Worm (Caenorhabditis elegans): ENCODE measurements around the gene cogc-2.

cogc-2 gene

DNA sequence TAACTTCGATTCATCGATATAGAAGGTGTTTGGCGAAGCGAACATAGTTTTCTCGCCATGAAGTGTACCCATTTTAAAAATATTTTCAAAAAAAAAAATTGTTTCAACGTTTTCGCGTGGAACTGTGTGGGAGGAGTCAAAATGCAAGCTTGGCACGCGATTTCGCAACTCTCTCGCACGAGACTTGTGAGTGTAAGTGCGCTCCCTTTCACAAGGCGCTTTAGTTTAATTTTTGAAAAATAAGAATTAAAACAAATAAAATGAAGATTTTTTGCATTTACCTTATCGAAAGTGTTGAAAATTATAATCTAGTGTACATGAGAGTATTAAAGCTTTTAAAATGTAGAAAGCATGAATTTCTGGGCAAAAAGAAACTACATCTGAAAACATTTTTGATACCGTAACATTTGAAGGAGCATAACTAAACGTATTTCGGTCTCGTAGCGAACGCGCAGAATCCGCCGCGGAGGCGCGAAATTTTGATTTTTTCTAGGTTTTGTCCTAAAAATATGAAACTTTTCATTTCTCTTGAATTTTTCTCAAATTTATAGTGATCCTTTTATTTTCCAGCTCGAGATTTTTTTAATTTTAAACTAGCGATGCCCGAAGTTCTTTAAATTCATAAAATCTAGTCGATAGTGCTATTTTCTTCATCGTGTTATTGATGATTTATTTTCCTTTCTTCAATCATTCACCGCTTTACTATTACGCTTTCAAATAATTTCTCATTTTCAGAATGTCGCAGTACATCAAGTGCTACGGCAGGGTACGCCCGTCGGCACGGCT lies at the start of gene cogc-2, which contains the start of gene klp-18:
Gene cogc-2, minus strand, starts transcription at position 105 of the 786 bp plus-strand sequence.
Gene klp-18, plus strand, starts transcription at position 736 of the 786 bp plus-strand sequence.
- peak; percentile 48; the same call in 1 of the 2 replicates for TF ChIP-seq ceh-20 (GFP tag; IDR thresholded peaks at IDR 0.05)
- no peak for TF ChIP-seq nhr-237 (tag; optimal IDR thresholded peaks at IDR 0.05)
- TF ChIP-seq hmg-1.1 (GFP tag; IDR thresholded peaks at IDR 0.05) = peak; percentile 74
- TF ChIP-seq mxl-3 (GFP tag; optimal IDR thresholded peaks at IDR 0.05) = peak; percentile 30
- TF ChIP-seq nhr-48 (tag; optimal IDR thresholded peaks at IDR 0.05) = peak; percentile 39
- peak; percentile 94 for TF ChIP-seq lin-38 (GFP tag; IDR thresholded peaks at IDR 0.05)
- 0 out of 2 replicates have a peak, but pooled peaks have one; percentile 8 for TF ChIP-seq arid-1 (GFP tag; conservative IDR thresholded peaks at IDR 0.05)
- TF ChIP-seq T20F7.1 (GFP tag; optimal IDR thresholded peaks at IDR 0.05) = peak; percentile 72
- no peak for TF ChIP-seq ZK337.2 (GFP tag; IDR thresholded peaks at IDR 0.05)
- TF ChIP-seq fkh-10 (GFP tag; optimal IDR thresholded peaks at IDR 0.05) = peak; percentile 37
- no peak for TF ChIP-seq daf-16 (GFP tag; optimal IDR thresholded peaks at IDR 0.05)
- peak; percentile 58 for TF ChIP-seq daf-16 (tag; optimal IDR thresholded peaks at IDR 0.05)
- TF ChIP-seq zip-2 (tag; optimal IDR thresholded peaks at IDR 0.05) = peak; percentile 28
- TF ChIP-seq dmd-6 (GFP tag; IDR thresholded peaks at IDR 0.05) = peak; percentile 49
- TF ChIP-seq egl-27 (tag; optimal IDR thresholded peaks at IDR 0.05) = no peak
- TF ChIP-seq spr-3 (GFP tag; optimal IDR thresholded peaks at IDR 0.05) = no peak
- peak; percentile 62 for TF ChIP-seq spr-1 (tag; optimal IDR thresholded peaks at IDR 0.05)
- TF ChIP-seq F44E2.7 (GFP tag; IDR thresholded peaks at IDR 0.05) = no peak
- TF ChIP-seq nhr-102 (tag; optimal IDR thresholded peaks at IDR 0.05) = peak; percentile 57
- TF ChIP-seq gei-8 (GFP tag; optimal IDR thresholded peaks at IDR 0.05) = no peak
- TF ChIP-seq Y48G9A.11 (GFP tag; IDR thresholded peaks at IDR 0.05) = peak; percentile 69; the same call in 1 of the 2 replicates
- peak; percentile 56 for TF ChIP-seq nhr-77 (tag; optimal IDR thresholded peaks at IDR 0.05)
- peak; percentile 66 for TF ChIP-seq duxl-1 (tag; optimal IDR thresholded peaks at IDR 0.05; ENCODE audit: poor library complexity)
- TF ChIP-seq hif-1 (tag; optimal IDR thresholded peaks at IDR 0.05) = peak in 1 of 2 experiments; percentile 53
- no peak for TF ChIP-seq aly-2 (tag; optimal IDR thresholded peaks at IDR 0.05)
- TF ChIP-seq madf-5 (GFP tag; IDR thresholded peaks at IDR 0.05) = no peak
- no peak for TF ChIP-seq mdt-29 (GFP tag; IDR thresholded peaks at IDR 0.05)
- TF ChIP-seq pha-4 (GFP tag; IDR thresholded peaks at IDR 0.05) = peak; percentile 59; the same call in 1 of the 2 replicates
- TF ChIP-seq pha-4 (tag; optimal IDR thresholded peaks at IDR 0.05) = peak; percentile 50
- TF ChIP-seq ZK546.5 (tag; optimal IDR thresholded peaks at IDR 0.05) = no peak
- TF ChIP-seq T26A8.4 (GFP tag; IDR thresholded peaks at IDR 0.05) = peak; percentile 72
- TF ChIP-seq zfp-3 (GFP tag; conservative IDR thresholded peaks at IDR 0.05) = 0 out of 2 replicates have a peak, but pooled peaks have one; percentile 17
- peak; percentile 57 for TF ChIP-seq rbr-2 (tag; optimal IDR thresholded peaks at IDR 0.05)
- no peak for TF ChIP-seq ceh-32 (tag; optimal IDR thresholded peaks at IDR 0.05; ENCODE audit: poor library complexity)
- no peak for TF ChIP-seq tag-97 (GFP tag; IDR thresholded peaks at IDR 0.05)
- TF ChIP-seq jun-1 (tag; optimal IDR thresholded peaks at IDR 0.05) = no peak
- no peak for TF ChIP-seq ztf-11 (tag; optimal IDR thresholded peaks at IDR 0.05)
- peak; percentile 60 for TF ChIP-seq nhr-28 (tag; optimal IDR thresholded peaks at IDR 0.05)
- TF ChIP-seq mdl-1 (tag; optimal IDR thresholded peaks at IDR 0.05) = peak in 1 of 2 experiments; percentile 67
- TF ChIP-seq snpc-1.2 (GFP tag; IDR thresholded peaks at IDR 0.05) = peak; percentile 95
- TF ChIP-seq dve-1 (tag; optimal IDR thresholded peaks at IDR 0.05; ENCODE audit: insufficient read depth) = peak; percentile 85
- no peak for TF ChIP-seq fos-1 (tag; optimal IDR thresholded peaks at IDR 0.05)
- peak; percentile 96 for TF ChIP-seq F49E8.2 (tag; optimal IDR thresholded peaks at IDR 0.05; ENCODE audit: borderline replicate concordance)
- peak; percentile 9 for TF ChIP-seq F37D6.2 (tag; optimal IDR thresholded peaks at IDR 0.05)
- TF ChIP-seq mep-1 (tag; optimal IDR thresholded peaks at IDR 0.05) = peak; percentile 83
- TF ChIP-seq unc-62 (GFP tag; optimal IDR thresholded peaks at IDR 0.05 in 1 of 2) = no peak
- TF ChIP-seq unc-62 (tag; optimal IDR thresholded peaks at IDR 0.05) = no peak
- TF ChIP-seq daf-12 (tag; optimal IDR thresholded peaks at IDR 0.05) = no peak
- no peak for TF ChIP-seq nhr-76 (tag; optimal IDR thresholded peaks at IDR 0.05)
- peak; percentile 93 for TF ChIP-seq mes-2 (tag; optimal IDR thresholded peaks at IDR 0.05; ENCODE audit: poor library complexity, severe bottlenecking)
